Worm (Caenorhabditis elegans): ENCODE measurements around the gene E02H9.7.
"Not testable (repeated sequence)": the region's sequence is repeated elsewhere in the genome, so short reads cannot be mapped to it uniquely, and the experiment has no call there.

E02H9.7 gene

DNA sequence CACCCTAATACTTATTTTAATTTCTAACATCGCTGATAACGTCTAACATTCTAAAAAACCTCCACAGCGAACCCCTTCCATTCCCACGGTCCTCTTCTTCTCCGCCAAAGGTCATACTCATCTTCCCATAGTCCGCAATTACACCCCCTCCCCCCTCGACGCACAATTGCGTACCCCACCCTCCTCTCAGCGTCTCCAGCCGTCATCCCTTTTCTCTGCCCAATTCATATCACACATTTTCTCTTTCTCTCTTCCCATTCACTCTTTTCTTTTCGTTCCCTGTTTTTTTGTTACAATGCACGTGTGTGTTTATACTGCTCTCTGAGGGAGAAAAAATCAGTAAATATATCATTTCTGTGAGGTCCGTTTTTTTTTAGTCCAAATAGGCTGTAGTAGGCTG, 26.4 kb upstream of the E02H9.7 start (continued):
- TF ChIP-seq attf-5 (GFP tag; optimal IDR thresholded peaks at IDR 0.05), result peak; percentile 72
- TF ChIP-seq madf-3 (GFP tag; IDR thresholded peaks at IDR 0.05), result no peak
- peak; percentile 1 for TF ChIP-seq tbp1 (GFP tag; optimal IDR thresholded peaks at IDR 0.05)
- no peak for TF ChIP-seq cebp-1 (GFP tag; IDR thresholded peaks at IDR 0.05)
- peak; percentile 57 for TF ChIP-seq cebp-1 (tag; optimal IDR thresholded peaks at IDR 0.05)
- peak; percentile 38 for TF ChIP-seq nhr-80 (tag; optimal IDR thresholded peaks at IDR 0.05)
- TF ChIP-seq ceh-27 (GFP tag; optimal IDR thresholded peaks at IDR 0.05), result peak; percentile 57
- TF ChIP-seq F23B12.7 (tag; optimal IDR thresholded peaks at IDR 0.05; ENCODE audit: insufficient read depth), result peak; percentile 11
- 0 out of 2 replicates have a peak, but pooled peaks have one; percentile 11 for TF ChIP-seq K11D2.4 (GFP tag; IDR thresholded peaks at IDR 0.05)

DNA sequence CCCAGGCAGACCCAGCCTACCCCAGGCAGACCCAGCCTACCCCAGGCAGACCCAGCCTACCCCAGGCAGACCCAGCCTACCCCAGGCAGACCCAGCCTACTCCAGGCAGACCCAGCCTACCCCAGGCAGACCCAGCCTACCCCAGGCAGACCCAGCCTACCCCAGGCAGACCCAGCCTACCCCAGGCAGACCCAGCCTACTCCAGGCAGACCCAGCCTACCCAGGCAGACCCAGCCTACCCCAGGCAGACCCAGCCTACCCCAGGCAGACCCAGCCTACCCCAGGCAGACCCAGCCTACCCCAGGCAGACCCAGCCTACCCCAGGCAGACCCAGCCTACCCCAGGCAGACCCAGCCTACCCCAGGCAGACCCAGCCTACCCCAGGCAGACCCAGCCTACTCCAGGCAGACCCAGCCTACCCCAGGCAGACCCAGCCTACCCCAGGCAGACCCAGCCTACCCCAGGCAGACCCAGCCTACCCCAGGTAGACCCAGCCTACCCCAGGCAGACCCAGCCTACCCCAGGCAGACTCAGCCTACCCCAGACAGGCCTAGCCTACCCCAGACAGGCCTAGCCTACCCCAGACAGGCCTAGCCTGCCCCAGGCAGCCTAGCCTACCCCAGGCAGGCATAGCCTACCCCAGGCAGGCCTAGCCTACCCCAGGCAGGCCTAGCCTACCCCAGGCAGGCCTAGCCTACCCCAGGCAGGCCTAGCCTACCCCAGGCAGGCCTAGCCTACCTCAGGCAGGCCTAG, 25.5 kb upstream of the E02H9.7 start:
- TF ChIP-seq egrh-3 (GFP tag; IDR thresholded peaks at IDR 0.05), result peak; percentile 61; the same call in 1 of the 2 replicates
- peak; percentile 51 for TF ChIP-seq zfh-2 (GFP tag; conservative IDR thresholded peaks at IDR 0.05)

- no peak for TF ChIP-seq akir-1 (GFP tag; optimal IDR thresholded peaks at IDR 0.05)
Observed at ce11 chrIII:2468202-2468601, 22.7 kb upstream of the E02H9.7 start, which contains the start of the genes E02H9.9 and E02H9.1. Gene E02H9.9 (minus strand): TSS chrIII:2468302. Gene E02H9.1 (plus strand): TSS chrIII:2468486.

DNA sequence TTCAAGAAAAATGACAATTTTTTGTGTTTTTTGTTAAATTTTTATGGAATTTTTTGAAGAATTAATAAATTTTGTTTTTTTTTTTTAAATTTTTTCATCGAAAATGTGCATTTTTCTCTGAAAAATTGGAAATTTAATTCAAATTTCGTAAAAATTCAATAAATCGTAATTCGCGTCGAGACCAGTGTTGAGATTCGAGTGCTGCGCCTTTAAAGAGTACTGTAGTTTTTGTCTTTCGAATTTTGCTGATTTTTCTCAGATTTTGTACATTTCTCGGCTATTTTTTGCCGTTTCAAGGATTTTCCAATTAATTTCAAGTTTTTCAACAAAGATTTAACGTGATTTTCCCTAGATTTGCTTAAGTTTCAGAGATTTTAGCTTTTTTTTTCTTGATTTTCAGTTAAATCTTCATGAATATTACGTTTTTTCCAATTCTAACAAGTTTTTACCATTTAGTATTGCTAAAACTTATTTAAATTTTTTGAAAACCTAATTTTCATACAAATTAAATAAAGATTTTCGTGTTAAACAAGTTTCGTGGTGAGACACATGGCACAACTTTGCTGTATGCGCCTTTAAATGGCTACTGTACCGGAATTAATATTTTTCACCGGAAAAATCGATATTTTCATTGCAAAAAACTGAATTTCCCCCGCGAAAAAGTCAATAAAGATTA, 15.7 kb upstream of the E02H9.7 start:
- TF ChIP-seq madf-6 (GFP tag; IDR thresholded peaks at IDR 0.05) (peak; percentile 84), D2030.7 (GFP tag; IDR thresholded peaks at IDR 0.05) (0 out of 2 replicates have a peak, but pooled peaks have one; percentile 8), lsl-1 (GFP tag; optimal IDR thresholded peaks at IDR 0.05) (peak; percentile 70), madf-8 (GFP tag; conservative IDR thresholded peaks at IDR 0.05) (peak; percentile 65), F33H1.4 (GFP tag; IDR thresholded peaks at IDR 0.05) (peak; percentile 87), xnd-1 (tag; optimal IDR thresholded peaks at IDR 0.05) (peak; percentile 74)

- TF ChIP-seq egl-44 (GFP tag; IDR thresholded peaks at IDR 0.05), result peak; percentile 49; the same call in 1 of the 2 replicates
- 0 out of 2 replicates have a peak, but pooled peaks have one; percentile 9 for TF ChIP-seq hmg-20 (GFP tag; IDR thresholded peaks at IDR 0.05)
- peak; percentile 64 for TF ChIP-seq madf-6 (GFP tag; IDR thresholded peaks at IDR 0.05)
- TF ChIP-seq lin-26 (GFP tag; IDR thresholded peaks at IDR 0.05), result peak; percentile 74
- 0 out of 2 replicates have a peak, but pooled peaks have one; percentile 8 for TF ChIP-seq hmg-1.2 (GFP tag; IDR thresholded peaks at IDR 0.05)
- TF ChIP-seq F33H1.4 (GFP tag; IDR thresholded peaks at IDR 0.05), result peak; percentile 39
- TF ChIP-seq mcd-1 (GFP tag; IDR thresholded peaks at IDR 0.05), result 0 out of 2 replicates have a peak, but pooled peaks have one; percentile 26
- peak; percentile 53; the same call in 1 of the 2 replicates for TF ChIP-seq D2030.7 (GFP tag; IDR thresholded peaks at IDR 0.05)
- not testable (repeated sequence) for TF ChIP-seq rpc-1 (optimal IDR thresholded peaks at IDR 0.05)
- TF ChIP-seq rpc-1 (tag; optimal IDR thresholded peaks at IDR 0.05), result peak; percentile 48
Observed at ce11 chrIII:2460403-2460802, 14.9 kb upstream of the E02H9.7 start.

DNA sequence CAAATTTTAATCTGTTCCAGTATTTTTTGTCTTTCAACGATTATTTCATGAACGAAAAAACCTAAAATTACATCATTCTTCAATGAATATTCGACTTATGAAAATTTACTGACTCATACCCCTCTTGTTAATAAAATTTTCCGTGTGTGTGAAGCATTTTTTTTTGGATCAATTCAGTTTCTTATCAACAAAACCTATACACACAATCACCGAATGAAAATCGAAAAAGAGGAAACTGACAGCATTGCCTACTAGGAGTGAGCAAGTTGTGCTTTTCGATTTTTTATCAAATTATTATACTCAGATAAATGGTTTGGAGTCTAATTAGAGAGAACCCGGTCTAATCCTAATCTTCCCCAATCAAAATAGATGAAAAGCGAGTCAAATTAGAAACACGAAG, 13.3 kb upstream of the E02H9.7 start, which contains the start of gene E02H9.3:
Gene E02H9.3, plus strand, starts transcription at position 301 of the 400 bp plus-strand sequence.
- peak; percentile 10 for TF ChIP-seq nhr-80 (tag; optimal IDR thresholded peaks at IDR 0.05)

- TF ChIP-seq zfh-2 (GFP tag; conservative IDR thresholded peaks at IDR 0.05), result peak; percentile 71
Observed at ce11 chrIII:2455456-2455855, 10.0 kb upstream of the E02H9.7 start.

All from whole organism, young adult.